Fruit fly (Drosophila melanogaster) whole organism, embryonic: ENCODE measurements around the gene CG17841.

Experiments used
- BtbVII ChIP-seq: fragments of 200-800 bp; sonication (Bioruptor generic); optimal IDR thresholded peaks from 3 replicates; lab custom pipeline; 2017; ENCODE audit warnings: missing biosample characterization, mild to moderate bottlenecking, missing genetic modification characterization
- CG10543 ChIP-seq: fragments of 200-800 bp; sonication (Bioruptor generic); optimal IDR thresholded peaks from 3 replicates; lab custom pipeline; 2017; ENCODE audit warnings: missing biosample characterization, mild to moderate bottlenecking, missing genetic modification characterization, moderate library complexity
- CG12104 ChIP-seq: fragments of 200-800 bp; sonication (Bioruptor generic); optimal IDR thresholded peaks from 3 replicates; lab custom pipeline; 2016; ENCODE audit warnings: missing biosample characterization, missing genetic modification characterization
- CG12219 ChIP-seq: fragments of 200-800 bp; sonication (Bioruptor generic); optimal IDR thresholded peaks from 3 replicates; lab custom pipeline; 2018; ENCODE audit warnings: missing biosample characterization, mild to moderate bottlenecking, missing genetic modification characterization
- CG12769 ChIP-seq: fragments of 200-800 bp; sonication (Bioruptor generic); optimal IDR thresholded peaks from 2 replicates; lab custom pipeline; 2019; ENCODE audit warnings: missing biosample characterization, mild to moderate bottlenecking, missing genetic modification characterization, moderate library complexity
- CG15514 ChIP-seq: fragments of 200-800 bp; sonication (Bioruptor generic); optimal IDR thresholded peaks from 3 replicates; lab custom pipeline; 2017; ENCODE audit warnings: missing biosample characterization, missing genetic modification characterization, mild to moderate bottlenecking, moderate library complexity, missing genetic modification reagents
- CG1603 ChIP-seq: fragments of 200-800 bp; sonication (Bioruptor generic); optimal IDR thresholded peaks from 2 replicates; lab custom pipeline; 2019; ENCODE audit warnings: missing biosample characterization, mild to moderate bottlenecking, missing genetic modification characterization, moderate library complexity
- CG34376 ChIP-seq: fragments of 200-800 bp; sonication (Bioruptor generic); optimal IDR thresholded peaks from 2 replicates; lab custom pipeline; 2018; ENCODE audit warnings: missing biosample characterization, mild to moderate bottlenecking, missing genetic modification characterization
- CG6689 ChIP-seq: fragments of 200-800 bp; sonication (Bioruptor generic); IDR thresholded peaks from 2 replicates; pipeline ENCODE4 v1.3.6; 2022; ENCODE audit warnings: missing biosample characterization, missing genetic modification characterization
- CG7271 ChIP-seq: fragments of 200-800 bp; sonication (Bioruptor generic); optimal IDR thresholded peaks from 2 replicates; lab custom pipeline; 2018; ENCODE audit warnings: missing biosample characterization, mild to moderate bottlenecking, missing genetic modification characterization, moderate library complexity
- CG7987 ChIP-seq: fragments of 200-800 bp; sonication (Bioruptor generic); optimal IDR thresholded peaks from 2 replicates; lab custom pipeline; 2018; ENCODE audit warnings: missing biosample characterization, mild to moderate bottlenecking, missing genetic modification characterization, moderate library complexity
- CG8281 ChIP-seq: fragments of 200-800 bp; sonication (Bioruptor generic); optimal IDR thresholded peaks from 2 replicates; lab custom pipeline; 2018; ENCODE audit warnings: missing biosample characterization, mild to moderate bottlenecking, missing genetic modification characterization, moderate library complexity
- D19A ChIP-seq: fragments of 200-800 bp; optimal IDR thresholded peaks from 3 replicates; lab custom pipeline; 2019; ENCODE audit warnings: missing biosample characterization, mild to moderate bottlenecking, missing genetic modification characterization, moderate library complexity
- Deaf1 ChIP-seq: fragments of 200-800 bp; optimal IDR thresholded peaks from 3 replicates; lab custom pipeline; 2019; ENCODE audit warnings: missing biosample characterization, mild to moderate bottlenecking, missing genetic modification characterization, moderate library complexity
- Dip2 ChIP-seq: fragments of 200-800 bp; sonication (Bioruptor generic); IDR thresholded peaks from 2 replicates; pipeline ENCODE4 v1.3.6; 2022; ENCODE audit warnings: missing biosample characterization, missing genetic modification characterization
- Drgx ChIP-seq: fragments of 200-800 bp; sonication (Bioruptor generic); IDR thresholded peaks from 2 replicates; pipeline ENCODE4 v1.3.6; 2022; ENCODE audit warnings: missing biosample characterization, missing genetic modification characterization
- ERR ChIP-seq: fragments of 200-800 bp; sonication (Bioruptor generic); optimal IDR thresholded peaks from 2 replicates; lab custom pipeline; 2016; ENCODE audit warnings: missing biosample characterization, missing genetic modification characterization
- Elba2 ChIP-seq: fragments of 200-800 bp; sonication (Bioruptor generic); optimal IDR thresholded peaks from 3 replicates; lab custom pipeline; 2016; ENCODE audit warnings: missing biosample characterization, missing genetic modification characterization
- Hr78 ChIP-seq, 2 experiments: fragments of 200-800 bp in 1 of 2; fragments of >200 bp in 1 of 2; sonication (Bioruptor generic) in 1 of 2; optimal IDR thresholded peaks; 2 replicates each; lab custom pipeline; 2017 to 2019; ENCODE audit warnings: missing biosample characterization in 2 of 2, missing genetic modification characterization in 2 of 2, mild to moderate bottlenecking in 1 of 2, moderate library complexity in 1 of 2
- Med ChIP-seq: fragments of 200-800 bp; sonication (Bioruptor generic); peaks from one replicate; lab custom pipeline; 2016; ENCODE audit warnings: missing biosample characterization, missing genetic modification characterization, mild to moderate bottlenecking, inconsistent platforms, moderate library complexity
- NK7.1 ChIP-seq: fragments of 200-800 bp; sonication (Bioruptor generic); optimal IDR thresholded peaks from 3 replicates; lab custom pipeline; 2016; ENCODE audit warnings: missing biosample characterization, missing genetic modification characterization
- Nf-YC ChIP-seq: fragments of 200-800 bp; optimal IDR thresholded peaks from 3 replicates; lab custom pipeline; 2019; ENCODE audit warnings: missing biosample characterization, mild to moderate bottlenecking, missing genetic modification characterization, moderate library complexity
- Pdp1 ChIP-seq, 2 experiments: fragments of 200-800 bp; sonication (Bioruptor generic); optimal IDR thresholded peaks; 3 replicates each; lab custom pipeline; 2016; ENCODE audit warnings: missing biosample characterization in 2 of 2, missing genetic modification characterization in 2 of 2, mild to moderate bottlenecking in 1 of 2, moderate library complexity in 1 of 2
- Vsx1 ChIP-seq: fragments of 200-800 bp; sonication (Bioruptor generic); optimal IDR thresholded peaks from 2 replicates; lab custom pipeline; 2017; ENCODE audit warnings: missing biosample characterization, mild to moderate bottlenecking, missing genetic modification characterization, missing genetic modification reagents
- al ChIP-seq: fragments of 200-800 bp; sonication (Bioruptor generic); IDR thresholded peaks from 2 replicates; pipeline ENCODE4 v1.3.6; 2022; ENCODE audit warnings: missing biosample characterization, missing genetic modification characterization
- bbx ChIP-seq: fragments of 200-800 bp; sonication (Bioruptor generic); IDR thresholded peaks from 2 replicates; pipeline ENCODE4 v1.3.6; 2022; ENCODE audit warnings: missing biosample characterization, missing genetic modification characterization; ENCODE audit not compliant: partially characterized antibody
- cad ChIP-seq: fragments of >200 bp; optimal IDR thresholded peaks from 2 replicates; lab custom pipeline; 2017; ENCODE audit warnings: missing biosample characterization, missing genetic modification characterization
- chif ChIP-seq, 2 experiments: fragments of 200-800 bp; sonication (Bioruptor generic); optimal IDR thresholded peaks; 3 replicates each; lab custom pipeline; 2016; ENCODE audit warnings: missing biosample characterization in 2 of 2, missing genetic modification characterization in 2 of 2
- chm ChIP-seq: fragments of 200-800 bp; sonication (Bioruptor generic); IDR thresholded peaks from 2 replicates; pipeline ENCODE4 v1.3.6; 2022; ENCODE audit warnings: missing biosample characterization, missing genetic modification characterization
- ci ChIP-seq: fragments of 200-800 bp; sonication (Bioruptor generic); IDR thresholded peaks from 3 replicates; pipeline ENCODE4 v1.3.6; 2022; ENCODE audit warnings: missing biosample characterization, missing genetic modification characterization
- crol ChIP-seq: fragments of 200-800 bp; sonication (Bioruptor generic); IDR thresholded peaks from 2 replicates; pipeline ENCODE4 v1.3.6; 2022; ENCODE audit warnings: missing biosample characterization, missing genetic modification characterization
- eve ChIP-seq, 2 experiments: fragments of >200 bp; optimal IDR thresholded peaks; 2 replicates each; lab custom pipeline; 2017; ENCODE audit warnings: missing biosample characterization in 2 of 2, missing genetic modification characterization in 2 of 2
- exex ChIP-seq: fragments of 200-800 bp; sonication (Bioruptor generic); optimal IDR thresholded peaks from 4 replicates; lab custom pipeline; 2018; ENCODE audit warnings: missing biosample characterization, mild to moderate bottlenecking, missing genetic modification characterization, moderate library complexity
- ftz-f1 ChIP-seq: fragments of 200-800 bp; sonication (Bioruptor generic); optimal IDR thresholded peaks from 2 replicates; lab custom pipeline; 2016; ENCODE audit warnings: missing biosample characterization, missing genetic modification characterization
- grn ChIP-seq: fragments of 200-800 bp; sonication (Bioruptor generic); optimal IDR thresholded peaks from 3 replicates; lab custom pipeline; 2017; ENCODE audit warnings: missing biosample characterization, missing genetic modification characterization
- ham ChIP-seq: fragments of 200-800 bp; sonication (Bioruptor generic); IDR thresholded peaks from 2 replicates; pipeline ENCODE4 v1.3.6; 2022; ENCODE audit warnings: missing biosample characterization, missing genetic modification characterization
- lola ChIP-seq, 3 experiments: fragments of >200 bp in 2 of 3; fragments of 200-800 bp in 1 of 3; sonication (Bioruptor generic) in 1 of 3; optimal IDR thresholded peaks; 2 replicates each; lab custom pipeline; 2017 to 2019; ENCODE audit warnings: missing biosample characterization in 3 of 3, missing genetic modification characterization in 3 of 3, mild to moderate bottlenecking in 1 of 3, moderate library complexity in 1 of 3
- nom ChIP-seq: fragments of 200-800 bp; sonication (Bioruptor generic); optimal IDR thresholded peaks from 2 replicates; lab custom pipeline; 2017; ENCODE audit warnings: missing biosample characterization, missing genetic modification characterization, mild to moderate bottlenecking, moderate library complexity, missing genetic modification reagents
- otp ChIP-seq: fragments of 200-800 bp; sonication (Bioruptor generic); IDR thresholded peaks from 3 replicates; pipeline ENCODE4, ENCODE4 v1.3.6; 2022; ENCODE audit warnings: missing biosample characterization, missing genetic modification characterization
- so ChIP-seq: fragments of 200-800 bp; sonication (Bioruptor generic); IDR thresholded peaks from 3 replicates; pipeline ENCODE4 v1.3.6; 2022; ENCODE audit warnings: missing biosample characterization, missing genetic modification characterization
- sqz ChIP-seq: fragments of 200-800 bp; sonication (Bioruptor generic); optimal IDR thresholded peaks from 3 replicates; lab custom pipeline; 2018; ENCODE audit warnings: missing biosample characterization, mild to moderate bottlenecking, missing genetic modification characterization
- sr ChIP-seq: fragments of 200-800 bp; sonication (Bioruptor generic); IDR thresholded peaks from 3 replicates; pipeline ENCODE4 v1.3.6; 2022; ENCODE audit warnings: missing biosample characterization, missing genetic modification characterization
- sug ChIP-seq: fragments of 200-800 bp; optimal IDR thresholded peaks from 2 replicates; lab custom pipeline; 2019; ENCODE audit warnings: missing biosample characterization, mild to moderate bottlenecking, missing genetic modification characterization, moderate library complexity

The CG17841 gene

DNA sequence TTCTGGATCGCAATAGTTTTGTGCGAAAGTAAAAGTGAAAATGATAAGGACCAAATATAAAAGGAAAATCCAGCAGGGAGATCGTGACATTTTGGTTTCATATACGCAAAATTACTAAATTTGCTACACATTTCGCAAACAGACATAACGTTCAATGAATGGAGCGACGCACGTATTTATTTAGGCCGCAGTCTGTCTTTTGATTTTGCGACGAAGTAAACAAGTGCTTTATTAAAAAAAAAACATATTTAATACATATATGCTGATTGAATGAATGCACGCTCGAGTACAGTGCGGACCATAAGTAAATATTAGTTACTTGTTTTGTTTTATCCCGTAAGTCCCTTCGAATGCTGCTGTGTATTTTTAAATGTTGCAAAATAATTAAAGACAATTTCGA, 480 bp upstream of the CG17841 start, which contains the start of gene CG32679:
Gene CG32679, minus strand, starts transcription at position 101 of the 400 bp plus-strand sequence.
- no peak for TF ChIP-seq D19A
- TF ChIP-seq so (GFP tag; lab: Robert Waterston, UW) = no peak
- TF ChIP-seq cad (GFP tag; lab: Kevin White, UChicago) = no peak
- no peak for TF ChIP-seq CG12219 (GFP tag; lab: Kevin White, UChicago)
- TF ChIP-seq CG15514 (GFP tag; lab: Kevin White, UChicago) = no peak
- TF ChIP-seq eve (GFP tag; optimal IDR thresholded peaks at IDR 0.05; lab: Kevin White, UChicago) = no peak
- TF ChIP-seq BtbVII = no peak
- TF ChIP-seq CG6689 = no peak
- TF ChIP-seq CG8281 (tag; lab: Kevin White, UChicago) = no peak
- TF ChIP-seq bbx = no peak

DNA sequence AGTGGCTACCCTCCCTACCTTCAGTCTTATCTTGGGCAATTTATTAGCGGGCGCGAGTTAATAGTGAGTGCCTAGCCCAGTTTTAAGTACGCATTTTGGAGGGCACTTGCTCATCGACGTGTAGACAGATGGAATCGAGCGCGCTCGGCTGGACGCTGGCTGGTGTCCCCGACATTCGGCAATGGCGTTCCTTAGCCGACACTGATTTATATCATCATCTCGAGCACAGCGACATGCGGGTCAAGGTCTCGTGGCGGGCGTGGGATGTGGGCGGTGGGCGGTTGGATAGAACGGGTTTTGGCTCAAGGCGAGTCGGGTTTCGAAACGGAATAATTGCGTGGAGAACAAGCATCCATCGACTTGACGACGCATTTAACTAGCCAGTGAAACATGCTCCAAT, 1.5 kb downstream of the CG17841 start:
- TF ChIP-seq Deaf1 (tag; lab: Kevin White, UChicago) = peak; percentile 44
- peak; percentile 51; the same call in 1 of the 3 replicates for TF ChIP-seq sr (GFP tag; lab: Robert Waterston, UW)
- peak; percentile 25 for TF ChIP-seq sug
- peak; percentile 81 for TF ChIP-seq ftz-f1 (GFP tag; lab: Kevin White, UChicago)
- no peak for TF ChIP-seq Dip2 (GFP tag; lab: Robert Waterston, UW)
- TF ChIP-seq CG12769 (tag; lab: Kevin White, UChicago) = peak; percentile 57
- TF ChIP-seq Vsx1 (GFP tag; lab: Kevin White, UChicago) = peak; percentile 0
- TF ChIP-seq CG1603 (tag; lab: Kevin White, UChicago) = no peak
- TF ChIP-seq lola (GFP tag; optimal IDR thresholded peaks at IDR 0.05; lab: Kevin White, UChicago) = no peak
- TF ChIP-seq CG10543 (GFP tag; lab: Kevin White, UChicago) = peak; percentile 21
- TF ChIP-seq CG12104 (GFP tag; lab: Kevin White, UChicago) = no peak
- TF ChIP-seq ci (GFP tag; lab: Robert Waterston, UW) = 0 out of 3 replicates have a peak, but pooled peaks have one; percentile 32
- peak; percentile 49 for TF ChIP-seq exex (tag; lab: Kevin White, UChicago)

DNA sequence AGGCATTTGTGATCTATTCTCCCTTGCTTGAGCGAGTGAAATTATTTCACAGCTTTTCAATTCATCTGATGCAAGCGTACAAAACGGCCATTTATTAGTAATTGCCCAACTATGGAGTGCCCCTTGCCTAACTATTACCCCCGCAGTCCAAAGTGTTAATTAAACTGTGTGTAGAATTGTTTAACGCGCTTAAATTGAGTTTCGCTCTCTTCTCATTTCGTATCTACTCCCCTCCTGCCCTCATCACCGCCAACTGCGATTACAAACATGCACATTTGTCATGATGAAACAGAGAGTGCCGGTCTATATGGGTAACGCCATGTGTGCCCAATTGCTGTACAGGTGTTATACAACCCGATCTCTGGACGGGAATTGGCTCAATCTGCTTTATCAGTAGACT, 1.9 kb downstream of the CG17841 start:
- TF ChIP-seq crol (GFP tag; lab: Robert Waterston, UW) = peak; percentile 52; the same call in 1 of the 2 replicates
- no peak for TF ChIP-seq chif (GFP tag; optimal IDR thresholded peaks at IDR 0.05; lab: Kevin White, UChicago)
- TF ChIP-seq Pdp1 (GFP tag; optimal IDR thresholded peaks at IDR 0.05; lab: Kevin White, UChicago) = peak in 1 of 2 experiments; percentile 80
- peak; percentile 72; the same call in 2 of the 3 replicates for TF ChIP-seq otp
- TF ChIP-seq al (GFP tag; lab: Robert Waterston, UW) = no peak
- peak; percentile 41 for TF ChIP-seq Med
- TF ChIP-seq, all 482 proteins: peak for 4

DNA sequence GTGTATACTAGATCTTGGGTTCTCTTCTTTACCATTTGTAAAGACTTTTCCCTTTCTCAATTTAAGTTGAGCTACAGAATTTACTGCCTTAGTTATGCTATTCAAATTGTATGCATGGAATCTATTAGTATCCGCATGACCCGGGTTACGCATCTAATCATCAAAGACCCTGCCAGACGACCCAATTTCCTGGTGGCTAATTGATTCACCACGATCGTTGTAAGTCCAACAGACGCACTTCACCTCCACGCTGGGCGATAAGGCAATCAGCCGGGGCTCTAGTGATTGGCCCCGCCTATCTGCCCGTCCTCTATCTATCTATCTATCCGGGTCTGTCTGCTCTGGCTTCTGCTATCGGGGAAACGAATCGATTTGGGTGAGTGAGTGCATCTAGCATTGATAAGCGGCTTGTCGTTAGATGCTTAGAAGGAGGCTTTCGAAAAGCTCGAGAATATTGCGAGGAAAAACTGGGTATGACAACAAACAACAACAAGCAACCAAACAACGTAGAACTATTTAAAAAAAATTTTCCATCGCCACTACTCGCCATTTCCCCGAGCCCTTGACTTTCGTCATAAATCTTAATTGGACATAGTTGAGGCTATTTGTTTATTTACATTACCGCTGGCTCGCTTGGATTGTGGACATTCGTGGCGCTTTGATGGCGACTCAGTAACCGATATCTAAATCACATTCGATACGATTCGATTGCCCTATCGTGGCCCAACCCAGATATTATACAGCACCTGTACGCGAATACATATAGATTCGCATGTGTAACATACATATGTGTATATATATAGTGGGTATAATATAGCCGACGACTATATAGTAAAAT, 2.6 kb downstream of the CG17841 start:
- peak in 1 of 2 experiments; percentile 60 for TF ChIP-seq Hr78 (GFP tag; optimal IDR thresholded peaks at IDR 0.05; lab: Kevin White, UChicago)
- TF ChIP-seq nom (GFP tag; lab: Kevin White, UChicago) = no peak
- TF ChIP-seq chm (GFP tag; lab: Robert Waterston, UW) = no peak
- no peak for TF ChIP-seq Elba2 (GFP tag; lab: Kevin White, UChicago)
- peak; percentile 38 for TF ChIP-seq CG7987 (GFP tag; lab: Kevin White, UChicago)
- peak in 1 of 2 experiments; percentile 10 for TF ChIP-seq Pdp1 (GFP tag; optimal IDR thresholded peaks at IDR 0.05; lab: Kevin White, UChicago)
- no peak for TF ChIP-seq NK7.1 (GFP tag; lab: Kevin White, UChicago)
- peak; percentile 71 for TF ChIP-seq Vsx1 (GFP tag; lab: Kevin White, UChicago)
- peak; percentile 76 for TF ChIP-seq sug
- peak; percentile 84 for TF ChIP-seq Nf-YC (tag; lab: Kevin White, UChicago)
- peak; percentile 84 for TF ChIP-seq CG34376 (GFP tag; lab: Kevin White, UChicago)
- TF ChIP-seq Med = peak; percentile 53
- peak; percentile 99 for TF ChIP-seq grn
- TF ChIP-seq exex (tag; lab: Kevin White, UChicago) = peak; percentile 67
- TF ChIP-seq Drgx (GFP tag; lab: Robert Waterston, UW) = no peak
- no peak for TF ChIP-seq CG7271
- no peak for TF ChIP-seq ham (GFP tag; lab: Robert Waterston, UW)
- TF ChIP-seq sqz (GFP tag; lab: Kevin White, UChicago) = peak; percentile 5
- no peak for TF ChIP-seq ERR (GFP tag; lab: Kevin White, UChicago)
